5 fruit fly cellular contexts compared by ENCODE assay signal in the genomic region with DNA sequence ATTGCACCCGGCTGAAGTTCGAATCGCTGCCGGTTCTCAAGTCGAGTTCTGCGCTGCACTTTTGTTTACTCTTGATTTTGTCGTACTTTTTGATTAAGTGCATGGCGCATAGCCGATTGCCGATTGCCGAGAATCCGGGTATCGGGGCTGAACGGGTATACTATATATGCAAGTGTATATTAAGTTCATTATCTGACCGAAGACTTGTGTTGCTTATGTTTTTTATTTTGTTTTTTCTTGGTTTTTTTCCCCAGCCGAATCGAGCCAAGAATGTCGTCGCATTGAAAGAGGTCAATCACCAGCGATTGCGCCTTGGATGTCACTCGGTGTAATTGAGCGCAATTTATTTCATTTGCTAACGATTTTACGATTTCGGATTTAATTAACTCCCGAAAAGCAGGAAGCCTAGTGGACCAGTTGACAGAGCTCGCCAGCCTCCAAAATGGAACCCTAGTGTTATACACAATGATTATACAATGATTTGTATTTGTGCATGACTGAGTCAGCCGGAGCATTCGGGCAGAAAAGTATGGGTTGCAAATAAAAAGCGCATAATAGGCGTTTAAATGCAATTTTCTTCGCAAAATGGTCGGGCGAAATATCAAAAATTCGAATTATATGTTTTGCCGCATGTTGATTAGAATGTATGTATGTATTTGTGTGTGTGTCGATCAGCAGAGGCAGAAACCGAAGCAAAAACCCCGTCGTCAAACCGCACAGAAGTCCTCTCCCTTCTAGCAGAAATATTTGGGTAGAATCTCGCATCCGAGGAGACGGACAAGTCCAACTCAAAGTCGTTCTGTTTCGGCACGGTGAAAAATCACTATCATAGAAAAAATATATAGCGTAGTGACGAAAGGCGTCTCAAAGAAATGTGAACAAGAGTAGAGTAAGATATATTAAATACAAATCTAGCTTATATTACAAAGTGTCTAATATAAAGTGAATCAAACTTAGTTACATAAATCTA.
TF ChIP-seq lines count a peak whose summit lies in the region.

A gene (minus strand): TSS at position 56 of the 970 bp plus-strand sequence.

- no peak for TF ChIP-seq CTCF in whole organism, embryonic (GFP tag; optimal IDR thresholded peaks at IDR 0.05; lab: Kevin White, UChicago)

TF ChIP-seq in whole organism, adult, 20 proteins besides CTCF, POLR2A, EP300 and RAD21:
- TF ChIP-seq CG1620 (GFP tag; optimal IDR thresholded peaks at IDR 0.05; lab: Kevin White, UChicago) (no peak), kay (GFP tag; lab: Kevin White, UChicago; ENCODE audit: borderline replicate concordance) (peak; percentile 57), CG7101 (tag; optimal IDR thresholded peaks at IDR 0.05; lab: Kevin White, UChicago) (no peak), CG5204 (GFP tag; optimal IDR thresholded peaks at IDR 0.05; lab: Kevin White, UChicago) (peak; percentile 11), tj (GFP tag; optimal IDR thresholded peaks at IDR 0.05; lab: Kevin White, UChicago) (peak; percentile 64)

TF ChIP-seq in whole organism, embryonic, 481 proteins besides CTCF, POLR2A, EP300 and RAD21:
- TF ChIP-seq Ets65A (GFP tag; lab: Kevin White, UChicago) (peak; percentile 26), Meics (GFP tag; optimal IDR thresholded peaks at IDR 0.05; lab: Kevin White, UChicago) (peak; percentile 15), Hmx (GFP tag; optimal IDR thresholded peaks at IDR 0.05; lab: Kevin White, UChicago) (no peak), CG31388 (GFP tag; optimal IDR thresholded peaks at IDR 0.05; lab: Kevin White, UChicago) (no peak), sens (GFP tag; lab: Kevin White, UChicago) (peak; percentile 57), nom (GFP tag; optimal IDR thresholded peaks at IDR 0.05; lab: Kevin White, UChicago) (peak; percentile 32)
TF ChIP-seq in whole organism, embryonic: peak in this region for 4.

TF ChIP-seq in whole organism, prepupa, 60 proteins besides CTCF, POLR2A, EP300 and RAD21:
- TF ChIP-seq CG15336 (GFP tag; IDR thresholded peaks at IDR 0.05; lab: Robert Waterston, UW) (0 out of 2 replicates have a peak, but pooled peaks have one; percentile 22), CG3919 (GFP tag; optimal IDR thresholded peaks at IDR 0.05; lab: Kevin White, UChicago) (peak; percentile 0), spab (GFP tag; optimal IDR thresholded peaks at IDR 0.05; lab: Kevin White, UChicago) (peak; percentile 4), CG6276 (GFP tag; optimal IDR thresholded peaks at IDR 0.05; lab: Kevin White, UChicago) (peak; percentile 5), CG11902 (GFP tag; optimal IDR thresholded peaks at IDR 0.05; lab: Kevin White, UChicago) (no peak), salr (GFP tag; optimal IDR thresholded peaks at IDR 0.05; lab: Kevin White, UChicago) (no peak), Hr4 (GFP tag; optimal IDR thresholded peaks at IDR 0.05; lab: Kevin White, UChicago) (peak; percentile 11), Sox15 (GFP tag; optimal IDR thresholded peaks at IDR 0.05; lab: Kevin White, UChicago) (no peak), vri (GFP tag; optimal IDR thresholded peaks at IDR 0.05; lab: Kevin White, UChicago) (peak; percentile 43), Eip78C (GFP tag; lab: Kevin White, UChicago) (peak; percentile 85), CG6808 (GFP tag; optimal IDR thresholded peaks at IDR 0.05; lab: Kevin White, UChicago) (peak; percentile 15), ss (GFP tag; optimal IDR thresholded peaks at IDR 0.05; lab: Kevin White, UChicago) (peak in 1 of 2 experiments; percentile 22), Sox14 (GFP tag; optimal IDR thresholded peaks at IDR 0.05; lab: Kevin White, UChicago) (no peak), Eip75B (GFP tag; optimal IDR thresholded peaks at IDR 0.05; lab: Kevin White, UChicago) (peak; percentile 22), Eip93F (GFP tag; optimal IDR thresholded peaks at IDR 0.05; lab: Kevin White, UChicago) (peak; percentile 31), CG10631 (GFP tag; optimal IDR thresholded peaks at IDR 0.05; lab: Kevin White, UChicago) (no peak), svp (GFP tag; lab: Kevin White, UChicago) (peak; percentile 95), CG34406 (GFP tag; optimal IDR thresholded peaks at IDR 0.05; lab: Kevin White, UChicago) (no peak), achi (GFP tag; optimal IDR thresholded peaks at IDR 0.05; lab: Kevin White, UChicago) (peak; percentile 22), CG6163 (GFP tag; IDR thresholded peaks at IDR 0.05; lab: Robert Waterston, UW) (peak; percentile 43; the same call in 1 of the 3 replicates), net (GFP tag; optimal IDR thresholded peaks at IDR 0.05; lab: Kevin White, UChicago) (peak; percentile 1), CG3032 (tag; optimal IDR thresholded peaks at IDR 0.05; lab: Kevin White, UChicago) (peak; percentile 15)

TF ChIP-seq in whole organism, pupa, 21 proteins besides CTCF, POLR2A, EP300 and RAD21:
- TF ChIP-seq EcR (GFP tag; optimal IDR thresholded peaks at IDR 0.05; lab: Kevin White, UChicago) = peak; percentile 84
- no peak for TF ChIP-seq CG8301 (tag; optimal IDR thresholded peaks at IDR 0.05; lab: Kevin White, UChicago)

TF ChIP-seq in whole organism, wandering third instar larva, 38 proteins besides CTCF, POLR2A, EP300 and RAD21:
- TF ChIP-seq Rel (GFP tag; optimal IDR thresholded peaks at IDR 0.05; lab: Kevin White, UChicago) (no peak), Rel (tag; optimal IDR thresholded peaks at IDR 0.05; lab: Kevin White, UChicago) (peak; percentile 29), CrebA (GFP tag; optimal IDR thresholded peaks at IDR 0.05; lab: Kevin White, UChicago; ENCODE audit: borderline replicate concordance) (no peak), HLH106 (tag; optimal IDR thresholded peaks at IDR 0.05; lab: Kevin White, UChicago) (no peak), foxo (GFP tag; optimal IDR thresholded peaks at IDR 0.05; lab: Kevin White, UChicago) (no peak)
TF ChIP-seq in whole organism, wandering third instar larva: peak in this region for 1.
